Fruit fly (Drosophila melanogaster) whole organism, wandering third instar larva: ENCODE measurements around the gene CG8300.

Experiments
- Abd-B ChIP-seq: fragments of >200 bp; optimal IDR thresholded peaks from 2 replicates; lab custom pipeline; 2017; ENCODE audit warnings: missing biosample characterization, missing genetic modification characterization
- Jra ChIP-seq: sonication (Bioruptor generic); optimal IDR thresholded peaks from 2 replicates; lab custom pipeline; 2016; ENCODE audit warnings: missing biosample characterization, missing genetic modification characterization
- Myc ChIP-seq: fragments of >200 bp; optimal IDR thresholded peaks from 2 replicates; lab custom pipeline; 2017
- N ChIP-seq: fragments of >200 bp; optimal IDR thresholded peaks from 2 replicates; lab custom pipeline; 2018; ENCODE audit warnings: missing biosample characterization, missing external identifiers, missing genetic modification characterization
- Vsx2 ChIP-seq: fragments of 200-300, 225-300 bp; sonication (Bioruptor generic); optimal IDR thresholded peaks from 2 replicates; lab custom pipeline; 2018; ENCODE audit warnings: missing biosample characterization, missing genetic modification characterization; ENCODE audit not compliant: partially characterized antibody
- brk ChIP-seq: fragments of 200-800 bp; sonication (Bioruptor generic); optimal IDR thresholded peaks from 2 replicates; lab custom pipeline; 2016; ENCODE audit warnings: missing biosample characterization, mild to moderate bottlenecking, missing genetic modification characterization
- h ChIP-seq: fragments of 200-800 bp; sonication (Bioruptor generic); optimal IDR thresholded peaks from 3 replicates; lab custom pipeline; 2016; ENCODE audit warnings: missing biosample characterization, mild to moderate bottlenecking, missing genetic modification characterization
- tai ChIP-seq: sonication (Bioruptor generic); optimal IDR thresholded peaks from 2 replicates; lab custom pipeline; 2016; ENCODE audit warnings: missing biosample characterization, missing genetic modification characterization

DNA sequence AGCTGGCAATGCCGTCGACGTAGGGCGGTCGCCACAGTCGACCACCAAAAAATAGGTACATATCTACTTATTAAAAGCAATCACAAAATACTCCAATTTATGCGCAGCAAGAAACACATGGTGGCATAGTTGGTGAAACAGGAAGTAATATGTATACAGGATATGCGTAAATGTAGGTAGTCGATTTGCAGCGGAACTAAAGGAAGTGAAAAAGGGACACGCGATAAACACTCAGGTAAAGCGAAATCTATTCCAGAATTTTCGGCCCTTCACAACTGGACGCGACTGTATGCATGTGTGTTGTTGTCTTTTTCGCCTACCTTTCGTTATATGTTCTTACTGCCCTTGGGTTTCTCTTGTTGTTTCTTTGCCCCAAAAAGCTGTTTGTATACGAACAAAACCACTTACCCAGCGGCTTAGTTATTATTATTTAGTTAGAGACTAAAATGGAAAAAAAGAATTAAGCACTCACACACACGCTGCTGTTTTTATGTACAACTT is 8.1 kb upstream of the CG8300 start:
- TF ChIP-seq brk (GFP tag; lab: Kevin White, UChicago) (no peak), tai (GFP tag; lab: Kevin White, UChicago) (no peak), N (no peak), Jra (GFP tag; lab: Kevin White, UChicago) (no peak), Vsx2 (GFP tag; lab: Kevin White, UChicago) (no peak), h (peak; percentile 76), Myc (no peak), Abd-B (GFP tag; lab: Kevin White, UChicago) (no peak)
